Fruit fly (Drosophila melanogaster) whole organism, embryonic: Measurements from ENCODE around the gene CG7069.
A peak's percentile ranks its signal among the peaks of the same experiment; 100 is the strongest.

Experiments used
- Adf1 ChIP-seq: fragments of 200-800 bp; sonication (Bioruptor generic); IDR thresholded peaks from 2 replicates; pipeline ENCODE4 v1.3.6; 2022; ENCODE audit warnings: missing biosample characterization, missing genetic modification characterization
- Antp ChIP-seq: fragments of 200-800 bp; sonication (Bioruptor generic); optimal IDR thresholded peaks from 3 replicates; lab custom pipeline; 2016; ENCODE audit warnings: missing biosample characterization, missing genetic modification characterization
- Awh ChIP-seq: fragments of 200-800 bp; sonication (Bioruptor generic); IDR thresholded peaks from 2 replicates; pipeline ENCODE4, ENCODE4 v1.3.6; 2022; ENCODE audit warnings: missing biosample characterization, missing genetic modification characterization
- C15 ChIP-seq: fragments of 200-800 bp; sonication (Bioruptor generic); IDR thresholded peaks from 3 replicates; pipeline ENCODE4 v1.3.6; 2022; ENCODE audit warnings: missing biosample characterization, missing genetic modification characterization
- CG10959 ChIP-seq: fragments of 200-800 bp; sonication (Bioruptor generic); IDR thresholded peaks from 2 replicates; pipeline ENCODE4 v1.3.6; 2022; ENCODE audit warnings: missing biosample characterization, missing genetic modification characterization
- CG14710 ChIP-seq: fragments of 200-800 bp; sonication (Bioruptor generic); optimal IDR thresholded peaks from 3 replicates; lab custom pipeline; 2019; ENCODE audit warnings: missing biosample characterization, mild to moderate bottlenecking, missing genetic modification characterization, moderate library complexity
- CG16815 ChIP-seq: fragments of 200-800 bp; sonication (Bioruptor generic); optimal IDR thresholded peaks from 3 replicates; lab custom pipeline; 2017; ENCODE audit warnings: missing biosample characterization, mild to moderate bottlenecking, missing genetic modification characterization
- CG2129 ChIP-seq: fragments of 200-800 bp; sonication (Bioruptor generic); IDR thresholded peaks from 2 replicates; pipeline ENCODE4 v1.3.6; 2022; ENCODE audit warnings: missing biosample characterization, missing genetic modification characterization; ENCODE audit not compliant: partially characterized antibody
- CG2712 ChIP-seq: fragments of 200-800 bp; optimal IDR thresholded peaks from 3 replicates; lab custom pipeline; 2019; ENCODE audit warnings: missing biosample characterization, mild to moderate bottlenecking, missing genetic modification characterization, moderate library complexity
- CG2875 ChIP-seq: fragments of 200-800 bp; sonication (Bioruptor generic); optimal IDR thresholded peaks from 2 replicates; lab custom pipeline; 2017; ENCODE audit warnings: missing biosample characterization, mild to moderate bottlenecking, missing genetic modification characterization, missing genetic modification reagents
- CG31224 ChIP-seq: fragments of 200-800 bp; sonication (Bioruptor generic); IDR thresholded peaks from 2 replicates; pipeline ENCODE4 v1.3.6; 2022; ENCODE audit warnings: missing biosample characterization, missing genetic modification characterization
- CG31441 ChIP-seq: fragments of 200-800 bp; sonication (Bioruptor generic); IDR thresholded peaks from 2 replicates; pipeline ENCODE4 v1.3.6; 2022; ENCODE audit warnings: missing biosample characterization, missing genetic modification characterization
- CG3281 ChIP-seq: fragments of 200-800 bp; sonication (Bioruptor generic); optimal IDR thresholded peaks from 3 replicates; lab custom pipeline; 2017; ENCODE audit warnings: missing biosample characterization, mild to moderate bottlenecking, missing genetic modification characterization
- CG33213 ChIP-seq: fragments of 200-800 bp; sonication (Bioruptor generic); optimal IDR thresholded peaks from 3 replicates; lab custom pipeline; 2016; ENCODE audit warnings: missing biosample characterization, missing genetic modification characterization
- CG42726 ChIP-seq: fragments of 200-800 bp; sonication (Bioruptor generic); IDR thresholded peaks from 2 replicates; pipeline ENCODE4 v1.3.6; 2022; ENCODE audit warnings: missing biosample characterization, missing genetic modification characterization; ENCODE audit not compliant: partially characterized antibody
- CG4328 ChIP-seq: fragments of 200-800 bp; sonication (Bioruptor generic); optimal IDR thresholded peaks from 3 replicates; lab custom pipeline; 2017; ENCODE audit warnings: missing biosample characterization, missing genetic modification reagents, missing genetic modification characterization
- CG4707 ChIP-seq: fragments of 200-800 bp; sonication (Bioruptor generic); optimal IDR thresholded peaks from 2 replicates; lab custom pipeline; 2018; ENCODE audit warnings: missing biosample characterization, mild to moderate bottlenecking, missing genetic modification characterization, moderate library complexity
- CG6175 ChIP-seq: fragments of 200-800 bp; sonication (Bioruptor generic); IDR thresholded peaks from 3 replicates; pipeline ENCODE4 v1.3.6; 2022; ENCODE audit warnings: missing biosample characterization, missing genetic modification characterization
- CG6654 ChIP-seq: fragments of 200-800 bp; sonication (Bioruptor generic); optimal IDR thresholded peaks from 2 replicates; lab custom pipeline; 2017; ENCODE audit warnings: missing biosample characterization, mild to moderate bottlenecking, missing genetic modification characterization
- CG6854 ChIP-seq: fragments of 200-800 bp; sonication (Bioruptor generic); optimal IDR thresholded peaks from 3 replicates; lab custom pipeline; 2017; ENCODE audit warnings: missing biosample characterization, mild to moderate bottlenecking, missing genetic modification characterization
- CG8089 ChIP-seq: fragments of 200-800 bp; sonication (Bioruptor generic); optimal IDR thresholded peaks from 3 replicates; lab custom pipeline; 2016; ENCODE audit warnings: missing biosample characterization, missing genetic modification characterization
- CG8388 ChIP-seq: fragments of 200-800 bp; sonication (Bioruptor generic); optimal IDR thresholded peaks from 2 replicates; lab custom pipeline; 2019; ENCODE audit warnings: missing biosample characterization, mild to moderate bottlenecking, missing genetic modification characterization, moderate library complexity
- CG9797 ChIP-seq: fragments of 200-800 bp; sonication (Bioruptor generic); optimal IDR thresholded peaks from 3 replicates; lab custom pipeline; 2018; ENCODE audit warnings: missing biosample characterization, mild to moderate bottlenecking, missing genetic modification characterization
- Dbx ChIP-seq: fragments of 200-800 bp; sonication (Bioruptor generic); IDR thresholded peaks from 3 replicates; pipeline ENCODE4 v1.3.6; 2022; ENCODE audit warnings: missing biosample characterization, missing genetic modification characterization
- Dll ChIP-seq: fragments of 200-800 bp; sonication (Bioruptor generic); IDR thresholded peaks from 4 replicates; pipeline ENCODE4 v1.3.6; 2022; ENCODE audit warnings: missing biosample characterization, missing genetic modification characterization; ENCODE audit not compliant: partially characterized antibody
- Doc3 ChIP-seq: fragments of 200-800 bp; sonication (Bioruptor generic); IDR thresholded peaks from 3 replicates; pipeline ENCODE4 v1.3.6; 2022; ENCODE audit warnings: missing biosample characterization, missing genetic modification characterization; ENCODE audit not compliant: partially characterized antibody
- HmgD ChIP-seq: fragments of 200-800 bp; sonication (Bioruptor generic); optimal IDR thresholded peaks from 3 replicates; lab custom pipeline; 2016; ENCODE audit warnings: missing biosample characterization, missing genetic modification characterization
- Lim3 ChIP-seq: fragments of 200-800 bp; sonication (Bioruptor generic); IDR thresholded peaks from 2 replicates; pipeline ENCODE4 v1.3.6; 2022; ENCODE audit warnings: missing biosample characterization, missing genetic modification characterization
- NK7.1 ChIP-seq: fragments of 200-800 bp; sonication (Bioruptor generic); optimal IDR thresholded peaks from 3 replicates; lab custom pipeline; 2016; ENCODE audit warnings: missing biosample characterization, missing genetic modification characterization
- Sox102F ChIP-seq: fragments of 200-800 bp; sonication (Bioruptor generic); optimal IDR thresholded peaks from 2 replicates; lab custom pipeline; 2018; ENCODE audit warnings: missing biosample characterization, mild to moderate bottlenecking, missing genetic modification characterization, moderate library complexity
- br ChIP-seq: fragments of >200 bp; optimal IDR thresholded peaks from 2 replicates; lab custom pipeline; 2017
- cad ChIP-seq: fragments of >200 bp; optimal IDR thresholded peaks from 2 replicates; lab custom pipeline; 2017; ENCODE audit warnings: missing biosample characterization, missing genetic modification characterization
- dmrt11E ChIP-seq: fragments of 200-800 bp; sonication (Bioruptor generic); optimal IDR thresholded peaks from 3 replicates; lab custom pipeline; 2018; ENCODE audit warnings: missing biosample characterization, mild to moderate bottlenecking, missing genetic modification characterization, moderate library complexity
- gem ChIP-seq: fragments of 200-800 bp; sonication (Bioruptor generic); optimal IDR thresholded peaks from 2 replicates; lab custom pipeline; 2019; ENCODE audit warnings: missing biosample characterization, mild to moderate bottlenecking, missing genetic modification characterization, moderate library complexity
- her ChIP-seq: fragments of 200-800 bp; sonication (Bioruptor generic); optimal IDR thresholded peaks from 2 replicates; lab custom pipeline; 2016; ENCODE audit warnings: missing biosample characterization, missing genetic modification characterization
- ind ChIP-seq: fragments of 200-800 bp; sonication (Bioruptor generic); optimal IDR thresholded peaks from 3 replicates; lab custom pipeline; 2016; ENCODE audit warnings: missing biosample characterization, missing genetic modification characterization
- jigr1 ChIP-seq: fragments of 200-800 bp; sonication (Bioruptor generic); IDR thresholded peaks from 3 replicates; pipeline ENCODE4 v1.3.6; 2022; ENCODE audit warnings: missing biosample characterization, missing genetic modification characterization
- lab ChIP-seq: fragments of 200-800 bp; sonication (Bioruptor generic); optimal IDR thresholded peaks from 3 replicates; lab custom pipeline; 2017; ENCODE audit warnings: missing biosample characterization, missing genetic modification characterization, mild to moderate bottlenecking, moderate library complexity, missing genetic modification reagents
- nerfin-2 ChIP-seq: fragments of 200-800 bp; sonication (Bioruptor generic); IDR thresholded peaks from 2 replicates; pipeline ENCODE4 v1.3.6; 2022; ENCODE audit warnings: missing biosample characterization, missing genetic modification characterization; ENCODE audit not compliant: partially characterized antibody
- onecut ChIP-seq: fragments of 200-800 bp; sonication (Bioruptor generic); IDR thresholded peaks from 2 replicates; pipeline ENCODE4 v1.3.6; 2022; ENCODE audit warnings: missing biosample characterization, missing genetic modification characterization
- org-1 ChIP-seq: fragments of 200-800 bp; sonication (Bioruptor generic); optimal IDR thresholded peaks from 2 replicates; lab custom pipeline; 2017; ENCODE audit warnings: missing biosample characterization, missing genetic modification characterization
- pan ChIP-seq, 4 experiments: fragments of >200 bp in 3 of 4; fragments of 200-800 bp in 1 of 4; sonication (Bioruptor generic) in 1 of 4; optimal IDR thresholded peaks in 3 of 4; IDR thresholded peaks in 1 of 4; 2 replicates each; pipeline versions ENCODE4 v1.3.6 to Lab custom; 2017 to 2022; ENCODE audit warnings: missing biosample characterization in 2 of 4, missing genetic modification characterization in 2 of 4, mixed read lengths in 1 of 4
- phol ChIP-seq: fragments of 200-800 bp; sonication (Bioruptor generic); optimal IDR thresholded peaks from 3 replicates; lab custom pipeline; 2018; ENCODE audit warnings: missing biosample characterization, mild to moderate bottlenecking, missing genetic modification characterization, moderate library complexity
- rib ChIP-seq: fragments of 200-800 bp; sonication (Bioruptor generic); IDR thresholded peaks from 2 replicates; pipeline ENCODE4 v1.3.6; 2022; ENCODE audit warnings: missing biosample characterization, missing genetic modification characterization
- run ChIP-seq: fragments of 200-800 bp; sonication (Bioruptor generic); optimal IDR thresholded peaks from 3 replicates; lab custom pipeline; 2018; ENCODE audit warnings: missing biosample characterization, mild to moderate bottlenecking, missing genetic modification characterization
- salm ChIP-seq: fragments of 200-800 bp; sonication (Bioruptor generic); optimal IDR thresholded peaks from 2 replicates; lab custom pipeline; 2018; ENCODE audit warnings: missing biosample characterization, mild to moderate bottlenecking, missing genetic modification characterization
- schlank ChIP-seq: fragments of 200-800 bp; sonication (Bioruptor generic); optimal IDR thresholded peaks from 2 replicates; lab custom pipeline; 2018; ENCODE audit warnings: missing biosample characterization, mild to moderate bottlenecking, missing genetic modification characterization
- toy ChIP-seq: fragments of 200-800 bp; sonication (Bioruptor generic); IDR thresholded peaks from 2 replicates; pipeline ENCODE4 v1.3.6; 2022; ENCODE audit warnings: missing biosample characterization, missing genetic modification characterization
- vnd ChIP-seq: fragments of 200-800 bp; sonication (Bioruptor generic); IDR thresholded peaks from 3 replicates; pipeline ENCODE4 v1.3.6; 2022; ENCODE audit warnings: missing biosample characterization, missing genetic modification characterization; ENCODE audit not compliant: partially characterized antibody
- wor ChIP-seq: fragments of 200-800 bp; sonication (Bioruptor generic); IDR thresholded peaks from 2 replicates; pipeline ENCODE4 v1.3.6; 2022; ENCODE audit warnings: missing biosample characterization, missing genetic modification characterization
- zen2 ChIP-seq: fragments of 200-800 bp; sonication (Bioruptor generic); IDR thresholded peaks from 3 replicates; pipeline ENCODE4 v1.3.6; 2022; ENCODE audit warnings: missing biosample characterization, missing genetic modification characterization; ENCODE audit not compliant: partially characterized antibody

Gene CG7069

DNA sequence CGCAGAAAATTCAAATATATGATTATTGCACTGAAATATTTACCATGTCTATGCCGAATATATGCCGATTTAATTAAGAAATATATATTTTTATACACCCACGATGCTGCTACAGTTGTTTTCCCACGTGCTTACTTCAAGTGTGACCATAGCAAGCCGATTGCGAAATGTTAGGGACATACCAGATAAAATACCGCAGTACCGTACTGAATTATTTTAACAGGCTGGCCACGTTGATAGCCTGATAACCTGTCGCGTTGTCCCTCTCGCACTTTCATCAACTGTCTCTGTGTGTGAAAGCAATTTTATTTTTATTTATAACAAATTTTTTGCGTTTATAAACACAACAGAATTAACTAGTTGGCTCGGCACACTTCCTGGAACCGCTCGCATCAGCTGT is 48.3 kb downstream of the CG7069 start, which contains the start of the genes Nop56 and mats (continued):
- TF ChIP-seq org-1 (GFP tag; lab: Kevin White, UChicago), result no peak
- no peak for TF ChIP-seq HmgD (GFP tag; lab: Kevin White, UChicago)
- TF ChIP-seq ind (GFP tag; lab: Kevin White, UChicago), result no peak
- TF ChIP-seq Awh, result no peak
- no peak for TF ChIP-seq nerfin-2 (GFP tag; lab: Robert Waterston, UW)
- no peak for TF ChIP-seq CG6175
- TF ChIP-seq schlank (tag; lab: Kevin White, UChicago), result no peak
- TF ChIP-seq wor, result no peak
- TF ChIP-seq Dbx, result 0 out of 3 replicates have a peak, but pooled peaks have one; percentile 28
- no peak for TF ChIP-seq CG31224 (GFP tag; lab: Robert Waterston, UW)
- no peak for TF ChIP-seq CG10959 (GFP tag; lab: Robert Waterston, UW)
- no peak for TF ChIP-seq Dll
- no peak for TF ChIP-seq CG2129
- TF ChIP-seq CG16815, result no peak
- TF ChIP-seq run, result no peak
- no peak for TF ChIP-seq NK7.1 (GFP tag; lab: Kevin White, UChicago)
- TF ChIP-seq C15 (GFP tag; lab: Robert Waterston, UW), result no peak
- no peak for TF ChIP-seq dmrt11E
- no peak for TF ChIP-seq CG4707 (GFP tag; lab: Kevin White, UChicago)
- no peak for TF ChIP-seq CG3281 (GFP tag; lab: Kevin White, UChicago)
- TF ChIP-seq br, result no peak
- no peak for TF ChIP-seq Sox102F (GFP tag; lab: Kevin White, UChicago)
- TF ChIP-seq salm (tag; lab: Kevin White, UChicago), result no peak
- no peak for TF ChIP-seq CG4328 (GFP tag; lab: Kevin White, UChicago)
- TF ChIP-seq Lim3, result no peak
- TF ChIP-seq CG8388 (GFP tag; lab: Kevin White, UChicago), result no peak
- TF ChIP-seq CG2712, result peak; percentile 45
- peak; percentile 97 for TF ChIP-seq CG9797 (GFP tag; lab: Kevin White, UChicago)
- TF ChIP-seq CG8089 (GFP tag; lab: Kevin White, UChicago), result no peak
- no peak for TF ChIP-seq jigr1 (GFP tag; lab: Robert Waterston, UW)
- TF ChIP-seq CG2875, result no peak
- TF ChIP-seq vnd, result no peak
- no peak for TF ChIP-seq her
- TF ChIP-seq CG42726 (GFP tag; lab: Robert Waterston, UW), result no peak
- peak; percentile 41; the same call in 1 of the 3 replicates for TF ChIP-seq Doc3 (GFP tag; lab: Robert Waterston, UW)
- no peak for TF ChIP-seq Adf1
- TF ChIP-seq rib (GFP tag; lab: Robert Waterston, UW), result peak; percentile 27; the same call in 1 of the 2 replicates
- TF ChIP-seq onecut (GFP tag; lab: Robert Waterston, UW), result no peak
- peak; percentile 6 for TF ChIP-seq CG33213 (GFP tag; lab: Kevin White, UChicago)
- TF ChIP-seq toy (GFP tag; lab: Robert Waterston, UW), result no peak
- no peak for TF ChIP-seq CG6654 (GFP tag; lab: Kevin White, UChicago)
- no peak for TF ChIP-seq pan (optimal IDR thresholded peaks at IDR 0.05; lab: Kevin White, UChicago)
- no peak for TF ChIP-seq pan (GFP tag; optimal IDR thresholded peaks at IDR 0.05 in 1 of 2, IDR thresholded peaks at IDR 0.05 in 1 of 2)
- no peak for TF ChIP-seq zen2 (GFP tag; lab: Robert Waterston, UW)
- TF ChIP-seq cad (GFP tag; lab: Kevin White, UChicago), result no peak
- no peak for TF ChIP-seq gem
- TF ChIP-seq phol (tag; lab: Kevin White, UChicago), result peak; percentile 48
- TF ChIP-seq CG6854, result no peak
- TF ChIP-seq lab (GFP tag; lab: Kevin White, UChicago), result no peak
- peak; percentile 8; the same call in 1 of the 2 replicates for TF ChIP-seq CG31441
- TF ChIP-seq Antp (GFP tag; lab: Kevin White, UChicago), result no peak
- peak; percentile 74 for TF ChIP-seq CG14710 (tag; lab: Kevin White, UChicago)
